Worm (Caenorhabditis elegans): ENCODE measurements around the gene C33C12.7.

DNA sequence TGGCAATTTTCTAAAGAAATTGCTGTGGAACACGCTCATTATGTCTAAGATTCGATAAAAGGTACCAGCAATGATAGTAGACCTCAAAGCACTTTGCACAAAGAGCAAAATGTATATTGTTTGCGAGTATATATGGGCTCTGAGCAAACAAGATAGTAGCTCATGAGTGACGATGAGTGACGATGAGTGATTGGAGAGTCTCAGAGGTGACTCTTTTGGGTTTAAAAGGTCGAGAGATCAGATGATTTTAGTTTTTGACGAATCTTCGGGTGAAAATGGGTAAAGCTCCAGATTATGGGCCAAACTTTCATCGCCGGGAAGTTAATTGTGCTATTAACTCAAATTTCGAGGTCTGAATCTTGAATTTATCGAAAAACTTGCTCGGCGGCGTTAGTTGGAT is 21.5 kb upstream of the C33C12.7 start:
- no peak for TF ChIP-seq fos-1 (tag; optimal IDR thresholded peaks at IDR 0.05)
- TF ChIP-seq nhr-6 (tag; optimal IDR thresholded peaks at IDR 0.05): no peak
- no peak for TF ChIP-seq unc-62 (GFP tag; optimal IDR thresholded peaks at IDR 0.05)
- TF ChIP-seq ama-1 (optimal IDR thresholded peaks at IDR 0.05): no peak
- no peak for TF ChIP-seq ztf-11 (tag; optimal IDR thresholded peaks at IDR 0.05)
- TF ChIP-seq nhr-237 (tag; optimal IDR thresholded peaks at IDR 0.05): no peak
- no peak for TF ChIP-seq unc-55 (GFP tag; optimal IDR thresholded peaks at IDR 0.05)
- TF ChIP-seq lin-39 (tag; optimal IDR thresholded peaks at IDR 0.05): no peak
- TF ChIP-seq lin-13 (GFP tag; optimal IDR thresholded peaks at IDR 0.05): no peak
- no peak for TF ChIP-seq zag-1 (tag; optimal IDR thresholded peaks at IDR 0.05)
- TF ChIP-seq nhr-11 (tag; optimal IDR thresholded peaks at IDR 0.05): no peak
- no peak for TF ChIP-seq ZK546.5 (tag; optimal IDR thresholded peaks at IDR 0.05)
